Fruit fly (Drosophila melanogaster) whole organism, embryonic: ENCODE measurements around the gene CG8191.

Source experiments
- Atf3 ChIP-seq: fragments of 200-800 bp; sonication (Bioruptor generic); optimal IDR thresholded peaks from 3 replicates; lab custom pipeline; 2016; ENCODE audit warnings: missing biosample characterization, missing genetic modification characterization
- B-H2 ChIP-seq: fragments of 200-800 bp; sonication (Bioruptor generic); optimal IDR thresholded peaks from 2 replicates; lab custom pipeline; 2018; ENCODE audit warnings: missing biosample characterization, mild to moderate bottlenecking, missing genetic modification characterization
- CG13287 ChIP-seq: fragments of 200-800 bp; sonication (Bioruptor generic); IDR thresholded peaks from 2 replicates; pipeline ENCODE4 v1.3.6; 2022; ENCODE audit warnings: missing biosample characterization, missing genetic modification characterization; ENCODE audit not compliant: partially characterized antibody
- CG14710 ChIP-seq: fragments of 200-800 bp; sonication (Bioruptor generic); optimal IDR thresholded peaks from 3 replicates; lab custom pipeline; 2019; ENCODE audit warnings: missing biosample characterization, mild to moderate bottlenecking, missing genetic modification characterization, moderate library complexity
- CG14965 ChIP-seq: fragments of 200-800 bp; sonication (Bioruptor generic); optimal IDR thresholded peaks from 2 replicates; lab custom pipeline; 2016; ENCODE audit warnings: missing biosample characterization, missing genetic modification characterization, borderline replicate concordance
- CG15269 ChIP-seq: fragments of 200-800 bp; sonication (Bioruptor generic); optimal IDR thresholded peaks from 2 replicates; lab custom pipeline; 2018; ENCODE audit warnings: missing biosample characterization, mild to moderate bottlenecking, missing genetic modification characterization, moderate library complexity
- CG17361 ChIP-seq: fragments of 200-800 bp; sonication (Bioruptor generic); IDR thresholded peaks from 3 replicates; pipeline ENCODE4 v1.3.6; 2022; ENCODE audit warnings: missing biosample characterization, missing genetic modification characterization
- CG17385 ChIP-seq: fragments of 200-800 bp; sonication (Bioruptor generic); optimal IDR thresholded peaks from 3 replicates; lab custom pipeline; 2018; ENCODE audit warnings: missing biosample characterization, mild to moderate bottlenecking, missing genetic modification characterization
- CG17912 ChIP-seq: fragments of 200-800 bp; sonication (Bioruptor generic); optimal IDR thresholded peaks from 2 replicates; lab custom pipeline; 2018; ENCODE audit warnings: missing biosample characterization, mild to moderate bottlenecking, missing genetic modification characterization
- CG2202 ChIP-seq: fragments of 200-800 bp; sonication (Bioruptor generic); optimal IDR thresholded peaks from 2 replicates; lab custom pipeline; 2018; ENCODE audit warnings: missing biosample characterization, mild to moderate bottlenecking, missing genetic modification characterization
- CG2889 ChIP-seq: fragments of 200-800 bp; sonication (Bioruptor generic); IDR thresholded peaks from 3 replicates; pipeline ENCODE4 v1.3.6; 2022; ENCODE audit warnings: missing biosample characterization, missing genetic modification characterization
- CG43689 ChIP-seq: fragments of 200-800 bp; sonication (Bioruptor generic); IDR thresholded peaks from 2 replicates; pipeline ENCODE4 v1.3.6; 2022; ENCODE audit warnings: missing biosample characterization, missing genetic modification characterization
- CG6689 ChIP-seq: fragments of 200-800 bp; sonication (Bioruptor generic); IDR thresholded peaks from 2 replicates; pipeline ENCODE4 v1.3.6; 2022; ENCODE audit warnings: missing biosample characterization, missing genetic modification characterization
- CG7372 ChIP-seq: fragments of 200-800 bp; sonication (Bioruptor generic); IDR thresholded peaks from 2 replicates; pipeline ENCODE4 v1.3.6; 2022; ENCODE audit warnings: missing biosample characterization, missing genetic modification characterization
- D ChIP-seq, 2 experiments: fragments of 200-800 bp in 1 of 2; fragments of >200 bp in 1 of 2; sonication (Bioruptor generic) in 1 of 2; optimal IDR thresholded peaks; 2 replicates in 1 of 2; 3 replicates in 1 of 2; lab custom pipeline; 2017; ENCODE audit warnings: mild to moderate bottlenecking in 1 of 2, missing biosample characterization in 1 of 2, missing genetic modification characterization in 1 of 2, missing genetic modification reagents in 1 of 2
- Deaf1 ChIP-seq: fragments of 200-800 bp; optimal IDR thresholded peaks from 3 replicates; lab custom pipeline; 2019; ENCODE audit warnings: missing biosample characterization, mild to moderate bottlenecking, missing genetic modification characterization, moderate library complexity
- Fer1 ChIP-seq: fragments of 200-800 bp; sonication (Bioruptor generic); optimal IDR thresholded peaks from 2 replicates; lab custom pipeline; 2017; ENCODE audit warnings: missing biosample characterization, mild to moderate bottlenecking, missing genetic modification characterization
- H15 ChIP-seq: fragments of 200-800 bp; sonication (Bioruptor generic); IDR thresholded peaks from 3 replicates; pipeline ENCODE4 v1.3.6; 2022; ENCODE audit warnings: missing biosample characterization, missing genetic modification characterization
- HLH54F ChIP-seq: fragments of 200-800 bp; sonication (Bioruptor generic); optimal IDR thresholded peaks from 3 replicates; lab custom pipeline; 2016; ENCODE audit warnings: missing biosample characterization, missing genetic modification characterization
- PHDP ChIP-seq: fragments of 200-800 bp; sonication (Bioruptor generic); optimal IDR thresholded peaks from 3 replicates; lab custom pipeline; 2018; ENCODE audit warnings: missing biosample characterization, mild to moderate bottlenecking, missing genetic modification characterization, moderate library complexity
- Ravus ChIP-seq: fragments of 200-800 bp; sonication (Bioruptor generic); IDR thresholded peaks from 2 replicates; pipeline ENCODE4 v1.3.6; 2022; ENCODE audit warnings: missing biosample characterization, missing genetic modification characterization
- Stat92E ChIP-seq, 3 experiments: fragments of >200 bp in 2 of 3; fragments of 200-800 bp in 1 of 3; sonication (Bioruptor generic) in 1 of 3; optimal IDR thresholded peaks; 2 replicates each; lab custom pipeline; 2017 to 2019; ENCODE audit warnings: missing biosample characterization in 3 of 3, missing genetic modification characterization in 3 of 3, mild to moderate bottlenecking in 1 of 3, moderate library complexity in 1 of 3
- TFAM ChIP-seq: fragments of 200-800 bp; sonication (Bioruptor generic); optimal IDR thresholded peaks from 2 replicates; lab custom pipeline; 2017; ENCODE audit warnings: missing biosample characterization, missing genetic modification characterization, inconsistent platforms
- Taf1 ChIP-seq: fragments of 200-800 bp; sonication (Bioruptor generic); IDR thresholded peaks from 2 replicates; pipeline ENCODE4 v1.3.6; 2022; ENCODE audit warnings: missing biosample characterization, missing genetic modification characterization
- Tbp ChIP-seq: fragments of >200 bp; optimal IDR thresholded peaks from 2 replicates; lab custom pipeline; 2018; ENCODE audit warnings: missing biosample characterization, missing genetic modification characterization
- abd-A ChIP-seq: fragments of 200-800 bp; sonication (Bioruptor generic); optimal IDR thresholded peaks from 3 replicates; lab custom pipeline; 2019; ENCODE audit warnings: missing biosample characterization, mild to moderate bottlenecking, missing genetic modification characterization, moderate library complexity
- amos ChIP-seq: fragments of 200-800 bp; sonication (Bioruptor generic); IDR thresholded peaks from 2 replicates; pipeline ENCODE4 v1.3.6; 2022; ENCODE audit warnings: missing biosample characterization, missing genetic modification characterization; ENCODE audit not compliant: partially characterized antibody
- ase ChIP-seq: fragments of 200-800 bp; sonication (Bioruptor generic); IDR thresholded peaks from 3 replicates; pipeline ENCODE4 v1.3.6; 2022; ENCODE audit warnings: missing biosample characterization, missing genetic modification characterization
- bigmax ChIP-seq: fragments of 200-800 bp; sonication (Bioruptor generic); optimal IDR thresholded peaks from 2 replicates; lab custom pipeline; 2018; ENCODE audit warnings: missing biosample characterization, mild to moderate bottlenecking, missing genetic modification characterization
- cad ChIP-seq: fragments of >200 bp; optimal IDR thresholded peaks from 2 replicates; lab custom pipeline; 2017; ENCODE audit warnings: missing biosample characterization, missing genetic modification characterization
- chif ChIP-seq, 2 experiments: fragments of 200-800 bp; sonication (Bioruptor generic); optimal IDR thresholded peaks; 3 replicates each; lab custom pipeline; 2016; ENCODE audit warnings: missing biosample characterization in 2 of 2, missing genetic modification characterization in 2 of 2
- crol ChIP-seq: fragments of 200-800 bp; sonication (Bioruptor generic); IDR thresholded peaks from 2 replicates; pipeline ENCODE4 v1.3.6; 2022; ENCODE audit warnings: missing biosample characterization, missing genetic modification characterization
- disco-r ChIP-seq: fragments of 200-800 bp; sonication (Bioruptor generic); optimal IDR thresholded peaks from 2 replicates; lab custom pipeline; 2016; ENCODE audit warnings: missing biosample characterization, missing genetic modification characterization
- grn ChIP-seq: fragments of 200-800 bp; sonication (Bioruptor generic); optimal IDR thresholded peaks from 3 replicates; lab custom pipeline; 2017; ENCODE audit warnings: missing biosample characterization, missing genetic modification characterization
- gro ChIP-seq: fragments of 200-800 bp; sonication (Bioruptor generic); optimal IDR thresholded peaks from 2 replicates; lab custom pipeline; 2016; ENCODE audit warnings: missing biosample characterization, missing genetic modification characterization
- jing ChIP-seq: fragments of 200-800 bp; sonication (Bioruptor generic); optimal IDR thresholded peaks from 2 replicates; lab custom pipeline; 2018; ENCODE audit warnings: missing biosample characterization, mild to moderate bottlenecking, missing genetic modification characterization
- lilli ChIP-seq: fragments of 200-800 bp; sonication (Bioruptor generic); optimal IDR thresholded peaks from 3 replicates; lab custom pipeline; 2016; ENCODE audit warnings: missing biosample characterization, missing genetic modification characterization
- luna ChIP-seq: fragments of 200-800 bp; sonication (Bioruptor generic); optimal IDR thresholded peaks from 2 replicates; lab custom pipeline; 2016; ENCODE audit warnings: missing biosample characterization, missing genetic modification characterization
- mam ChIP-seq: fragments of 200-800 bp; sonication (Bioruptor generic); optimal IDR thresholded peaks from 3 replicates; lab custom pipeline; 2016; ENCODE audit warnings: missing biosample characterization, missing genetic modification characterization
- sens ChIP-seq: fragments of 200-800 bp; sonication (Bioruptor generic); peaks from one replicate; lab custom pipeline; 2016; ENCODE audit warnings: missing biosample characterization, missing genetic modification characterization
- seq ChIP-seq: fragments of 200-800 bp; sonication (Bioruptor generic); IDR thresholded peaks from 2 replicates; pipeline ENCODE4 v1.3.6; 2022; ENCODE audit warnings: missing biosample characterization, missing genetic modification characterization
- sim ChIP-seq: fragments of 200-800 bp; sonication (Bioruptor generic); IDR thresholded peaks from 2 replicates; pipeline ENCODE4 v1.3.6; 2022; ENCODE audit warnings: missing biosample characterization, missing genetic modification characterization
- slp2 ChIP-seq: fragments of 200-800 bp; sonication (Bioruptor generic); optimal IDR thresholded peaks from 2 replicates; lab custom pipeline; 2016; ENCODE audit warnings: missing biosample characterization, missing genetic modification characterization
- so ChIP-seq: fragments of 200-800 bp; sonication (Bioruptor generic); IDR thresholded peaks from 3 replicates; pipeline ENCODE4 v1.3.6; 2022; ENCODE audit warnings: missing biosample characterization, missing genetic modification characterization
- sob ChIP-seq: fragments of 200-800 bp; sonication (Bioruptor generic); IDR thresholded peaks from 2 replicates; pipeline ENCODE4 v1.3.6; 2022; ENCODE audit warnings: missing biosample characterization, missing genetic modification characterization
- toy ChIP-seq: fragments of 200-800 bp; sonication (Bioruptor generic); IDR thresholded peaks from 2 replicates; pipeline ENCODE4 v1.3.6; 2022; ENCODE audit warnings: missing biosample characterization, missing genetic modification characterization
- twi ChIP-seq: fragments of 200-800 bp; optimal IDR thresholded peaks from 2 replicates; lab custom pipeline; 2019; ENCODE audit warnings: missing biosample characterization, mild to moderate bottlenecking, missing genetic modification characterization, moderate library complexity
- vnd ChIP-seq: fragments of 200-800 bp; sonication (Bioruptor generic); IDR thresholded peaks from 3 replicates; pipeline ENCODE4 v1.3.6; 2022; ENCODE audit warnings: missing biosample characterization, missing genetic modification characterization; ENCODE audit not compliant: partially characterized antibody
- wek ChIP-seq: fragments of 200-800 bp; sonication (Bioruptor generic); optimal IDR thresholded peaks from 3 replicates; lab custom pipeline; 2018; ENCODE audit warnings: missing biosample characterization, mild to moderate bottlenecking, missing genetic modification characterization, moderate library complexity
- zfh1 ChIP-seq: fragments of 200-800 bp; sonication (Bioruptor generic); IDR thresholded peaks from 3 replicates; pipeline ENCODE4 v1.3.6; 2022; ENCODE audit warnings: missing biosample characterization, missing genetic modification characterization

CG8191 gene

dm6 chrX:15760447-15761297, 28.7 kb downstream of the CG8191 start, which contains the start of the genes Graf and mRpL3:
Gene Graf (minus strand): TSS chrX:15760733.
Gene mRpL3 (plus strand): TSS chrX:15761248.
- no peak for TF ChIP-seq TFAM (GFP tag; lab: Kevin White, UChicago)
- TF ChIP-seq gro, result no peak
- TF ChIP-seq vnd (GFP tag; lab: Robert Waterston, UW), result peak; percentile 90
- TF ChIP-seq sens (GFP tag; lab: Kevin White, UChicago), result peak; percentile 58
- TF ChIP-seq slp2 (GFP tag; lab: Kevin White, UChicago), result no peak
- no peak for TF ChIP-seq sim (GFP tag; lab: Robert Waterston, UW)
- no peak for TF ChIP-seq CG14965 (GFP tag; lab: Kevin White, UChicago)
- TF ChIP-seq CG2202 (tag; lab: Kevin White, UChicago), result no peak
- no peak for TF ChIP-seq PHDP (tag; lab: Kevin White, UChicago)
- peak; percentile 86 for TF ChIP-seq CG13287 (GFP tag; lab: Robert Waterston, UW)
- TF ChIP-seq wek (GFP tag; lab: Kevin White, UChicago), result no peak
- no peak for TF ChIP-seq bigmax (GFP tag; lab: Kevin White, UChicago)
- TF ChIP-seq seq, result no peak
- no peak for TF ChIP-seq D (optimal IDR thresholded peaks at IDR 0.05; lab: Kevin White, UChicago)
- TF ChIP-seq D (GFP tag; optimal IDR thresholded peaks at IDR 0.05; lab: Kevin White, UChicago), result no peak
- no peak for TF ChIP-seq CG7372
- TF ChIP-seq HLH54F (GFP tag; lab: Kevin White, UChicago), result no peak
- no peak for TF ChIP-seq twi (tag; lab: Kevin White, UChicago)
- TF ChIP-seq CG15269, result no peak
- no peak for TF ChIP-seq ase
- TF ChIP-seq toy, result no peak
- TF ChIP-seq CG17912, result no peak
- TF ChIP-seq Deaf1 (tag; lab: Kevin White, UChicago), result no peak
- no peak for TF ChIP-seq jing (GFP tag; lab: Kevin White, UChicago)
- no peak for TF ChIP-seq H15 (GFP tag; lab: Robert Waterston, UW)
- no peak for TF ChIP-seq zfh1 (GFP tag; lab: Robert Waterston, UW)
- TF ChIP-seq lilli (GFP tag; lab: Kevin White, UChicago), result no peak
- peak; percentile 41 for TF ChIP-seq CG14710
- TF ChIP-seq B-H2 (GFP tag; lab: Kevin White, UChicago), result no peak
- no peak for TF ChIP-seq Ravus
- TF ChIP-seq CG6689 (GFP tag; lab: Robert Waterston, UW), result no peak
- no peak for TF ChIP-seq luna (GFP tag; lab: Kevin White, UChicago)
- TF ChIP-seq CG43689 (GFP tag; lab: Robert Waterston, UW), result no peak
- TF ChIP-seq grn (GFP tag; lab: Kevin White, UChicago), result peak; percentile 14
- no peak for TF ChIP-seq disco-r (GFP tag; lab: Kevin White, UChicago)
- TF ChIP-seq Stat92E (GFP tag; optimal IDR thresholded peaks at IDR 0.05; lab: Kevin White, UChicago), result no peak
- no peak for TF ChIP-seq sob
- peak; percentile 95 for TF ChIP-seq amos (GFP tag; lab: Robert Waterston, UW)
- no peak for TF ChIP-seq Tbp (GFP tag; lab: Kevin White, UChicago)
- no peak for TF ChIP-seq abd-A (tag; lab: Kevin White, UChicago)
- TF ChIP-seq CG17361 (GFP tag; lab: Robert Waterston, UW), result no peak; the same call in 2 of the 3 replicates
- TF ChIP-seq chif (GFP tag; optimal IDR thresholded peaks at IDR 0.05; lab: Kevin White, UChicago), result no peak
- TF ChIP-seq Fer1, result no peak
- TF ChIP-seq CG2889 (GFP tag; lab: Robert Waterston, UW), result no peak
- TF ChIP-seq CG17385, result no peak
- TF ChIP-seq cad (GFP tag; lab: Kevin White, UChicago), result no peak
- no peak for TF ChIP-seq mam (GFP tag; lab: Kevin White, UChicago)
- TF ChIP-seq so (GFP tag; lab: Robert Waterston, UW), result no peak
- no peak for TF ChIP-seq Taf1 (GFP tag; lab: Robert Waterston, UW)
- TF ChIP-seq crol, result no peak
- TF ChIP-seq Atf3 (GFP tag; lab: Kevin White, UChicago), result no peak
